Worm (Caenorhabditis elegans): ENCODE results near the gene sre-24.

sre-24 gene

ce11 chrV:2929753-2930152, 45.2 kb downstream of the sre-24 start, which contains the start of gene C31B8.16:
Gene C31B8.16 (plus strand): TSS chrV:2930053.
- TF ChIP-seq hmg-4 (GFP tag; optimal IDR thresholded peaks at IDR 0.05) (no peak), hmbx-1 (tag; optimal IDR thresholded peaks at IDR 0.05) (no peak), ceh-36 (tag; optimal IDR thresholded peaks at IDR 0.05) (no peak), flt-1 (GFP tag; IDR thresholded peaks at IDR 0.05) (no peak), ama-1 (optimal IDR thresholded peaks at IDR 0.05) (no peak), hnd-1 (tag; optimal IDR thresholded peaks at IDR 0.05) (no peak), ceh-13 (GFP tag; optimal IDR thresholded peaks at IDR 0.05) (no peak), sea-1 (GFP tag; conservative IDR thresholded peaks at IDR 0.05) (no peak), tbx-11 (GFP tag; IDR thresholded peaks at IDR 0.05) (no peak), pes-1 (GFP tag; IDR thresholded peaks at IDR 0.05) (no peak), F13C5.2 (tag; optimal IDR thresholded peaks at IDR 0.05) (no peak), tbx-37 (GFP tag; conservative IDR thresholded peaks at IDR 0.05) (no peak), scrt-1 (GFP tag; IDR thresholded peaks at IDR 0.05) (no peak), ets-7 (tag; optimal IDR thresholded peaks at IDR 0.05) (no peak), B0310.2 (tag; optimal IDR thresholded peaks at IDR 0.05) (no peak), aly-1 (tag; optimal IDR thresholded peaks at IDR 0.05) (no peak), tra-4 (tag; optimal IDR thresholded peaks at IDR 0.05) (no peak)

- no peak for TF ChIP-seq hnd-1 (tag; optimal IDR thresholded peaks at IDR 0.05)
- TF ChIP-seq tbx-11 (GFP tag; IDR thresholded peaks at IDR 0.05): no peak
- no peak for TF ChIP-seq scrt-1 (GFP tag; IDR thresholded peaks at IDR 0.05)
- no peak for TF ChIP-seq B0310.2 (tag; optimal IDR thresholded peaks at IDR 0.05)
- no peak for TF ChIP-seq ets-7 (tag; optimal IDR thresholded peaks at IDR 0.05)
- TF ChIP-seq ama-1 (optimal IDR thresholded peaks at IDR 0.05): no peak
- no peak for TF ChIP-seq ceh-13 (GFP tag; optimal IDR thresholded peaks at IDR 0.05)
- TF ChIP-seq hmbx-1 (tag; optimal IDR thresholded peaks at IDR 0.05): no peak
- no peak for TF ChIP-seq sea-1 (GFP tag; conservative IDR thresholded peaks at IDR 0.05)
- TF ChIP-seq F13C5.2 (tag; optimal IDR thresholded peaks at IDR 0.05): no peak
- TF ChIP-seq tbx-37 (GFP tag; conservative IDR thresholded peaks at IDR 0.05): no peak
- TF ChIP-seq tra-4 (tag; optimal IDR thresholded peaks at IDR 0.05): no peak
- TF ChIP-seq pes-1 (GFP tag; IDR thresholded peaks at IDR 0.05): no peak
- TF ChIP-seq ceh-36 (tag; optimal IDR thresholded peaks at IDR 0.05): no peak
- TF ChIP-seq flt-1 (GFP tag; IDR thresholded peaks at IDR 0.05): no peak
- TF ChIP-seq hmg-4 (GFP tag; optimal IDR thresholded peaks at IDR 0.05): no peak
- no peak for TF ChIP-seq aly-1 (tag; optimal IDR thresholded peaks at IDR 0.05)
These were observed 46.7 kb downstream of the sre-24 start, which contains the start of gene C31B8.1 for ce11 chrV:2931252-2931651. Gene C31B8.1 (plus strand): TSS chrV:2931552.

- TF ChIP-seq tbx-11 (GFP tag; IDR thresholded peaks at IDR 0.05) (no peak), flt-1 (GFP tag; IDR thresholded peaks at IDR 0.05) (no peak), ceh-36 (tag; optimal IDR thresholded peaks at IDR 0.05) (no peak)
These were observed 49.6 kb downstream of the sre-24 start, which contains the start of gene srh-247 for ce11 chrV:2934075-2934474. Gene srh-247 (minus strand): TSS chrV:2934175.

Measured in whole organism, early embryonic.